Fruit fly (Drosophila melanogaster): ENCODE results near the gene rg.

Gene rg

dm6 chrX:5040098-5040497, 45.5 kb upstream of the rg start:
- TF ChIP-seq OdsH (GFP tag; optimal IDR thresholded peaks at IDR 0.05): no peak
- no peak for TF ChIP-seq CG32006 (GFP tag; optimal IDR thresholded peaks at IDR 0.05)
- no peak for TF ChIP-seq Gug (GFP tag; IDR thresholded peaks at IDR 0.05)
- no peak for TF ChIP-seq svp (GFP tag)
- TF ChIP-seq CG3919 (GFP tag; optimal IDR thresholded peaks at IDR 0.05): no peak
- no peak for TF ChIP-seq Sox102F (GFP tag; optimal IDR thresholded peaks at IDR 0.05)
- no peak for TF ChIP-seq CG10669 (GFP tag; optimal IDR thresholded peaks at IDR 0.05)
- TF ChIP-seq pdm3 (GFP tag; optimal IDR thresholded peaks at IDR 0.05): no peak
- no peak for TF ChIP-seq Met (GFP tag; optimal IDR thresholded peaks at IDR 0.05)
- no peak for TF ChIP-seq Eip78C (GFP tag)
- TF ChIP-seq topi (GFP tag; optimal IDR thresholded peaks at IDR 0.05): no peak
- no peak for TF ChIP-seq CG31627 (GFP tag; optimal IDR thresholded peaks at IDR 0.05)
- no peak for TF ChIP-seq Hr38 (GFP tag; optimal IDR thresholded peaks at IDR 0.05)
- no peak for TF ChIP-seq vri (GFP tag; optimal IDR thresholded peaks at IDR 0.05)
- TF ChIP-seq Ets21C (GFP tag; optimal IDR thresholded peaks at IDR 0.05): no peak
- TF ChIP-seq acj6 (GFP tag; optimal IDR thresholded peaks at IDR 0.05): no peak
- TF ChIP-seq Hr4 (GFP tag; optimal IDR thresholded peaks at IDR 0.05): no peak
- TF ChIP-seq Lpt (GFP tag; optimal IDR thresholded peaks at IDR 0.05): no peak
- no peak for TF ChIP-seq CG1621 (tag; optimal IDR thresholded peaks at IDR 0.05)
- TF ChIP-seq CG6276 (GFP tag; optimal IDR thresholded peaks at IDR 0.05): no peak

- TF ChIP-seq Ets21C (GFP tag; optimal IDR thresholded peaks at IDR 0.05) (peak; percentile 65), lz (GFP tag; optimal IDR thresholded peaks at IDR 0.05) (peak; percentile 84), net (GFP tag; optimal IDR thresholded peaks at IDR 0.05) (peak; percentile 56), CG31627 (GFP tag; optimal IDR thresholded peaks at IDR 0.05) (peak; percentile 79), Sox102F (GFP tag; optimal IDR thresholded peaks at IDR 0.05) (peak; percentile 80), CG4318 (GFP tag; optimal IDR thresholded peaks at IDR 0.05) (peak; percentile 50), Hr39 (GFP tag; optimal IDR thresholded peaks at IDR 0.05) (peak; percentile 80), fd85E (GFP tag; optimal IDR thresholded peaks at IDR 0.05) (no peak), spab (GFP tag; optimal IDR thresholded peaks at IDR 0.05) (peak; percentile 25), OdsH (GFP tag; optimal IDR thresholded peaks at IDR 0.05) (peak; percentile 78), dac (GFP tag; optimal IDR thresholded peaks at IDR 0.05) (peak; percentile 15), CG7368 (GFP tag; optimal IDR thresholded peaks at IDR 0.05) (peak; percentile 63), CG10631 (GFP tag; optimal IDR thresholded peaks at IDR 0.05) (peak; percentile 71), CG6276 (GFP tag; optimal IDR thresholded peaks at IDR 0.05) (peak; percentile 67), CG11294 (GFP tag; IDR thresholded peaks at IDR 0.05) (peak; percentile 77), Smox (GFP tag; optimal IDR thresholded peaks at IDR 0.05) (peak; percentile 86), CG32006 (GFP tag; optimal IDR thresholded peaks at IDR 0.05) (peak; percentile 72), esn (GFP tag; optimal IDR thresholded peaks at IDR 0.05) (peak; percentile 88), CG16779 (tag; optimal IDR thresholded peaks at IDR 0.05) (peak; percentile 66), achi (GFP tag; optimal IDR thresholded peaks at IDR 0.05) (peak; percentile 61), CG6792 (GFP tag; optimal IDR thresholded peaks at IDR 0.05) (peak; percentile 72), pdm3 (GFP tag; optimal IDR thresholded peaks at IDR 0.05) (peak; percentile 77), dsx (GFP tag; optimal IDR thresholded peaks at IDR 0.05; ENCODE audit: poor library complexity, severe bottlenecking) (peak; percentile 83), CG11902 (GFP tag; optimal IDR thresholded peaks at IDR 0.05) (peak; percentile 54), Blimp-1 (GFP tag; optimal IDR thresholded peaks at IDR 0.05) (peak; percentile 41), topi (GFP tag; optimal IDR thresholded peaks at IDR 0.05) (peak; percentile 83), salr (GFP tag; optimal IDR thresholded peaks at IDR 0.05) (peak; percentile 26 to 47), Hr4 (GFP tag; optimal IDR thresholded peaks at IDR 0.05) (peak; percentile 83), CG6808 (GFP tag; optimal IDR thresholded peaks at IDR 0.05) (peak; percentile 10), CG3919 (GFP tag; optimal IDR thresholded peaks at IDR 0.05) (peak; percentile 75), Ets96B (tag; optimal IDR thresholded peaks at IDR 0.05) (peak; percentile 54), Eip93F (GFP tag; optimal IDR thresholded peaks at IDR 0.05) (peak; percentile 73), eg (GFP tag; IDR thresholded peaks at IDR 0.05) (peak; percentile 89), Gug (GFP tag; IDR thresholded peaks at IDR 0.05) (peak; percentile 66), vri (GFP tag; optimal IDR thresholded peaks at IDR 0.05) (peak; percentile 70), fkh (GFP tag; optimal IDR thresholded peaks at IDR 0.05) (no peak), Eip78C (GFP tag) (peak; percentile 97), CG1621 (tag; optimal IDR thresholded peaks at IDR 0.05) (peak; percentile 25), Lpt (GFP tag; optimal IDR thresholded peaks at IDR 0.05) (peak; percentile 16), CG8319 (GFP tag; optimal IDR thresholded peaks at IDR 0.05) (no peak), acj6 (GFP tag; optimal IDR thresholded peaks at IDR 0.05) (peak; percentile 75), CG8119 (GFP tag; IDR thresholded peaks at IDR 0.05) (peak; percentile 81)
Measured at dm6 chrX:5041525-5042454, 43.8 kb upstream of the rg start.
